Worm (Caenorhabditis elegans): ENCODE measurements around the gene cutl-22.
A peak's percentile ranks its signal among the peaks of the same experiment; 100 is the strongest.

Gene cutl-22

DNA sequence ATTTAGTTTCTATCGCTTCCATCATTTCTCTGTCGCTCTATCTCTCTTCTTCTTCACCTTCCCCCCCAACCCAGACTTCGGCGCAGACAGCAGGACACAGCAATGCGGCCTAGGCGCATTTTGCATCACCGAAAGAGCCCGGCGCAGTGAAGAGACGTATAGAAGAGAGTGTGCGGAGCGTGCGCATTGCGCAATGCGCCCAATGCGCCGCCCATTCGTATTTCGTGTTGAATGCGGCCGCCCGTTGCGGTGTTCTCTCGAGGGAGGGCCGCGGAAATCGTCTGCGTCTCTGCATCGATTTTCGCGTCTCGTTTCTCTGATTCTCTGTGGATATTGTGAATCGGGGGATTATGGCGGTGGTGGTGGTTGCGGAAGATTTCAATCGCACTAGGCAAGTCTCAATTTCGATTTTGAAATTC, 9.8 kb downstream of the cutl-22 start (continued):
- TF ChIP-seq ama-1 (optimal IDR thresholded peaks at IDR 0.05): no peak
- peak in 1 of 2 experiments; percentile 58 for TF ChIP-seq ama-1 (GFP tag; optimal IDR thresholded peaks at IDR 0.05)
- 0 out of 2 replicates have a peak, but pooled peaks have one; percentile 17 for TF ChIP-seq aptf-3 (GFP tag; IDR thresholded peaks at IDR 0.05)
- TF ChIP-seq tbp1 (GFP tag; optimal IDR thresholded peaks at IDR 0.05): peak; percentile 77
- peak; percentile 66; the same call in 1 of the 2 replicates for TF ChIP-seq attf-6 (GFP tag; IDR thresholded peaks at IDR 0.05)
- TF ChIP-seq lsy-27 (tag; optimal IDR thresholded peaks at IDR 0.05; ENCODE audit: borderline replicate concordance, insufficient read depth): no peak
- TF ChIP-seq ekl-4 (GFP tag; IDR thresholded peaks at IDR 0.05): peak; percentile 98
- 0 out of 2 replicates have a peak, but pooled peaks have one; percentile 69 for TF ChIP-seq ceh-58 (GFP tag; IDR thresholded peaks at IDR 0.05)
- TF ChIP-seq hrde-1 (tag; optimal IDR thresholded peaks at IDR 0.05; ENCODE audit: borderline replicate concordance): no peak
- TF ChIP-seq ZK185.1 (tag; optimal IDR thresholded peaks at IDR 0.05; ENCODE audit: poor library complexity, severe bottlenecking): peak; percentile 88
- peak; percentile 100 for TF ChIP-seq atf-7 (tag; optimal IDR thresholded peaks at IDR 0.05)
- peak; percentile 100 for TF ChIP-seq zfh-2 (GFP tag; conservative IDR thresholded peaks at IDR 0.05)
- peak; percentile 56 for TF ChIP-seq madf-6 (GFP tag; IDR thresholded peaks at IDR 0.05)
- no peak for TF ChIP-seq Y53F4B.3 (GFP tag; IDR thresholded peaks at IDR 0.05)
- peak; percentile 100 for TF ChIP-seq chd-7 (tag; optimal IDR thresholded peaks at IDR 0.05)
- TF ChIP-seq F23B12.7 (tag; optimal IDR thresholded peaks at IDR 0.05; ENCODE audit: insufficient read depth): peak; percentile 69
- TF ChIP-seq F57A8.1 (GFP tag; optimal IDR thresholded peaks at IDR 0.05): peak; percentile 24
- TF ChIP-seq nhr-120 (GFP tag; IDR thresholded peaks at IDR 0.05): 0 out of 2 replicates have a peak, but pooled peaks have one; percentile 31
- peak; percentile 20; the same call in 1 of the 2 replicates for TF ChIP-seq D2030.7 (GFP tag; IDR thresholded peaks at IDR 0.05)
- TF ChIP-seq egrh-3 (GFP tag; IDR thresholded peaks at IDR 0.05): peak; percentile 94
- TF ChIP-seq sptf-2 (GFP tag; optimal IDR thresholded peaks at IDR 0.05): peak; percentile 83
- peak; percentile 59 for TF ChIP-seq attf-3 (GFP tag; conservative IDR thresholded peaks at IDR 0.05)
- TF ChIP-seq B0261.1 (tag; optimal IDR thresholded peaks at IDR 0.05): peak; percentile 35
- TF ChIP-seq ceh-91 (GFP tag; IDR thresholded peaks at IDR 0.05): 0 out of 2 replicates have a peak, but pooled peaks have one; percentile 34
- peak; percentile 35 for TF ChIP-seq efl-1 (GFP tag; optimal IDR thresholded peaks at IDR 0.05)
- no peak for TF ChIP-seq F39B2.1 (GFP tag; IDR thresholded peaks at IDR 0.05)
- TF ChIP-seq hlh-12 (tag; optimal IDR thresholded peaks at IDR 0.05): no peak
- TF ChIP-seq Y56A3A.18 (GFP tag; IDR thresholded peaks at IDR 0.05): peak; percentile 96
- TF ChIP-seq ceh-100 (GFP tag; IDR thresholded peaks at IDR 0.05): peak; percentile 83
- TF ChIP-seq ceh-79 (tag; optimal IDR thresholded peaks at IDR 0.05): peak; percentile 77
- TF ChIP-seq mes-4 (tag; optimal IDR thresholded peaks at IDR 0.05): no peak
- TF ChIP-seq T07F8.4 (tag; optimal IDR thresholded peaks at IDR 0.05): peak; percentile 81
- TF ChIP-seq cebp-2 (GFP tag; IDR thresholded peaks at IDR 0.05): peak; percentile 95
- no peak for TF ChIP-seq xnd-1 (tag; optimal IDR thresholded peaks at IDR 0.05)
- peak; percentile 99 for TF ChIP-seq attf-5 (GFP tag; optimal IDR thresholded peaks at IDR 0.05)
- TF ChIP-seq dox-1 (GFP tag; IDR thresholded peaks at IDR 0.05): peak; percentile 99
- no peak for TF ChIP-seq akir-1 (GFP tag; optimal IDR thresholded peaks at IDR 0.05)
- peak; percentile 19 for TF ChIP-seq ccch-3 (GFP tag; optimal IDR thresholded peaks at IDR 0.05)
- TF ChIP-seq egl-18 (GFP tag; IDR thresholded peaks at IDR 0.05): peak; percentile 91
- no peak for TF ChIP-seq hlh-26 (GFP tag; conservative IDR thresholded peaks at IDR 0.05)
- no peak for TF ChIP-seq ztf-25 (GFP tag; IDR thresholded peaks at IDR 0.05)
- TF ChIP-seq lin-35 (GFP tag; optimal IDR thresholded peaks at IDR 0.05): peak in 2 of 3 experiments; percentile 19 to 96
- TF ChIP-seq pha-4 (tag; optimal IDR thresholded peaks at IDR 0.05): no peak
- TF ChIP-seq C06A6.2 (GFP tag; conservative IDR thresholded peaks at IDR 0.05): peak; percentile 97
- no peak for TF ChIP-seq him-1 (tag; optimal IDR thresholded peaks at IDR 0.05)
- peak; percentile 95 for TF ChIP-seq F22D6.2 (tag; optimal IDR thresholded peaks at IDR 0.05)
- TF ChIP-seq sea-2 (GFP tag; IDR thresholded peaks at IDR 0.05): peak; percentile 96
- TF ChIP-seq lin-54 (GFP tag; optimal IDR thresholded peaks at IDR 0.05): peak; percentile 94
- peak; percentile 34 for TF ChIP-seq lsl-1 (GFP tag; optimal IDR thresholded peaks at IDR 0.05)

All from whole organism, young adult.